Worm (Caenorhabditis elegans) whole organism, early embryonic: ENCODE measurements around the gene pals-40.

Experiments used
- aly-1 ChIP-seq: sonication (generic microtip); optimal IDR thresholded peaks from 2 replicates; lab custom pipeline; 2016; ENCODE audit warnings: missing genetic modification characterization, missing compliant biosample characterization
- ama-1 ChIP-seq: fragments of 150-350 bp; optimal IDR thresholded peaks from 2 replicates; lab custom pipeline; 2014
- ceh-36 ChIP-seq: sonication (generic microtip); optimal IDR thresholded peaks from 2 replicates; lab custom pipeline; 2016; ENCODE audit warnings: missing genetic modification characterization, inconsistent platforms, missing compliant biosample characterization
- ets-7 ChIP-seq: sonication (generic microtip); optimal IDR thresholded peaks from 2 replicates; lab custom pipeline; 2016; ENCODE audit warnings: missing genotype, missing genetic modification characterization, missing compliant biosample characterization
- flt-1 ChIP-seq: fragments of 200-800 bp; sonication (Bioruptor generic); IDR thresholded peaks from 2 replicates; pipeline ENCODE4 v1.3.6; 2022; ENCODE audit warnings: missing genetic modification characterization, missing compliant biosample characterization
- sea-1 ChIP-seq: fragments of 200-800 bp; sonication (Bioruptor generic); conservative IDR thresholded peaks from 2 replicates; pipeline ENCODE4 v1.3.6; 2022; ENCODE audit warnings: missing genetic modification characterization, missing compliant biosample characterization

- no peak for TF ChIP-seq sea-1
- no peak for TF ChIP-seq ceh-36 (tag; lab: Kevin White, UChicago)
- no peak for TF ChIP-seq ama-1
- no peak for TF ChIP-seq flt-1 (GFP tag; lab: Robert Waterston, UW)
- TF ChIP-seq aly-1: no peak
- no peak for TF ChIP-seq ets-7 (tag; lab: Kevin White, UChicago)
Measured at ce11 chrIII:1380535-1381274, 2.9 kb upstream of the pals-40 start, which contains the start of the genes pals-21 and Y82E9BR.6.
